Worm (Caenorhabditis elegans): ENCODE measurements around the gene let-756.

let-756 gene

ce11 chrIII:6373850-6374474, 33.0 kb upstream of the let-756 start:
- TF ChIP-seq unc-39 (tag; optimal IDR thresholded peaks at IDR 0.05) (no peak), M03D4.4 (tag; optimal IDR thresholded peaks at IDR 0.05) (no peak), nhr-28 (tag; optimal IDR thresholded peaks at IDR 0.05) (no peak), sptf-1 (tag; optimal IDR thresholded peaks at IDR 0.05) (no peak), mls-2 (tag; optimal IDR thresholded peaks at IDR 0.05) (no peak), unc-62 (GFP tag; optimal IDR thresholded peaks at IDR 0.05) (no peak), ztf-11 (tag; optimal IDR thresholded peaks at IDR 0.05) (no peak), nhr-237 (tag; optimal IDR thresholded peaks at IDR 0.05) (no peak), snpc-4 (tag; optimal IDR thresholded peaks at IDR 0.05) (no peak), ces-1 (GFP tag; optimal IDR thresholded peaks at IDR 0.05) (no peak)

ce11 chrIII:6374947-6375415, 31.9 kb upstream of the let-756 start, which contains the start of the genes rps-13 and nfx-1:
TSS of gene rps-13 (minus strand) at chrIII:6374997.
TSS of gene nfx-1 (plus strand) at chrIII:6375379.
- TF ChIP-seq drap-1 (GFP tag; optimal IDR thresholded peaks at IDR 0.05) (peak; percentile 2), nhr-12 (tag; optimal IDR thresholded peaks at IDR 0.05) (no peak), ceh-83 (GFP tag; optimal IDR thresholded peaks at IDR 0.05) (no peak), M03D4.4 (tag; optimal IDR thresholded peaks at IDR 0.05) (no peak), mep-1 (tag; optimal IDR thresholded peaks at IDR 0.05) (peak; percentile 93), tbx-8 (GFP tag; optimal IDR thresholded peaks at IDR 0.05) (no peak), sptf-1 (tag; optimal IDR thresholded peaks at IDR 0.05) (no peak), snpc-4 (tag; optimal IDR thresholded peaks at IDR 0.05) (no peak), ham-2 (GFP tag; optimal IDR thresholded peaks at IDR 0.05) (peak; percentile 34), mls-2 (tag; optimal IDR thresholded peaks at IDR 0.05) (peak; percentile 20), blmp-1 (tag; optimal IDR thresholded peaks at IDR 0.05) (no peak), lin-13 (tag; optimal IDR thresholded peaks at IDR 0.05) (peak; percentile 68), hlh-1 (tag; optimal IDR thresholded peaks at IDR 0.05) (peak; percentile 65), lin-32 (GFP tag; optimal IDR thresholded peaks at IDR 0.05) (no peak), pha-4 (tag; optimal IDR thresholded peaks at IDR 0.05) (peak; percentile 88), unc-39 (tag; optimal IDR thresholded peaks at IDR 0.05) (no peak), unc-62 (GFP tag; optimal IDR thresholded peaks at IDR 0.05) (no peak), lsy-2 (tag; optimal IDR thresholded peaks at IDR 0.05) (peak; percentile 98), ceh-43 (GFP tag; optimal IDR thresholded peaks at IDR 0.05) (no peak), elt-1 (tag; optimal IDR thresholded peaks at IDR 0.05; ENCODE audit: borderline replicate concordance, insufficient read depth) (no peak), sem-2 (GFP tag; optimal IDR thresholded peaks at IDR 0.05) (no peak), elt-3 (tag; optimal IDR thresholded peaks at IDR 0.05) (no peak), mab-5 (tag; optimal IDR thresholded peaks at IDR 0.05) (no peak), nhr-2 (tag; optimal IDR thresholded peaks at IDR 0.05) (peak; percentile 56), cnd-1 (tag; optimal IDR thresholded peaks at IDR 0.05) (no peak), ztf-11 (tag; optimal IDR thresholded peaks at IDR 0.05) (no peak), flh-1 (GFP tag; optimal IDR thresholded peaks at IDR 0.05) (no peak), nhr-76 (tag; optimal IDR thresholded peaks at IDR 0.05) (no peak), bed-3 (GFP tag; optimal IDR thresholded peaks at IDR 0.05) (no peak), nhr-237 (tag; optimal IDR thresholded peaks at IDR 0.05) (peak; percentile 59), nhr-28 (tag; optimal IDR thresholded peaks at IDR 0.05) (no peak), zip-8 (tag; optimal IDR thresholded peaks at IDR 0.05) (no peak), ces-1 (GFP tag; optimal IDR thresholded peaks at IDR 0.05) (no peak), ceh-39 (tag; optimal IDR thresholded peaks at IDR 0.05) (peak; percentile 30), unc-120 (tag; optimal IDR thresholded peaks at IDR 0.05; ENCODE audit: poor library complexity, severe bottlenecking) (peak; percentile 72)

ce11 chrIII:6379129-6379528, 27.8 kb upstream of the let-756 start, which contains the start of gene C16A3.6:
TSS of gene C16A3.6 (plus strand) at chrIII:6379212.
- TF ChIP-seq elt-3 (tag; optimal IDR thresholded peaks at IDR 0.05) (no peak), lin-13 (tag; optimal IDR thresholded peaks at IDR 0.05) (no peak), blmp-1 (tag; optimal IDR thresholded peaks at IDR 0.05) (no peak), unc-120 (tag; optimal IDR thresholded peaks at IDR 0.05; ENCODE audit: poor library complexity, severe bottlenecking) (peak; percentile 40), hlh-1 (tag; optimal IDR thresholded peaks at IDR 0.05) (no peak), sptf-1 (tag; optimal IDR thresholded peaks at IDR 0.05) (peak; percentile 28), lsy-2 (tag; optimal IDR thresholded peaks at IDR 0.05) (peak; percentile 37), mls-2 (tag; optimal IDR thresholded peaks at IDR 0.05) (no peak), unc-39 (tag; optimal IDR thresholded peaks at IDR 0.05) (no peak), ces-1 (GFP tag; optimal IDR thresholded peaks at IDR 0.05) (no peak), mep-1 (tag; optimal IDR thresholded peaks at IDR 0.05) (no peak), flh-1 (GFP tag; optimal IDR thresholded peaks at IDR 0.05) (no peak)
